Fruit fly (Drosophila melanogaster) whole organism, pupa: ENCODE data around the gene Nnk.

Experiments
- CG10348 ChIP-seq: fragments of 200-800 bp; sonication (Bioruptor generic); IDR thresholded peaks from 2 replicates; pipeline ENCODE4 v1.3.6; 2022; ENCODE audit warnings: missing biosample characterization, missing genetic modification characterization
- CG12605 ChIP-seq: fragments of 200-800 bp; sonication (Bioruptor generic); IDR thresholded peaks from 2 replicates; pipeline ENCODE4 v1.3.6; 2022; ENCODE audit warnings: missing biosample characterization, missing genetic modification characterization
- CG13204 ChIP-seq: fragments of 200-800 bp; sonication (Bioruptor generic); optimal IDR thresholded peaks from 2 replicates; lab custom pipeline; 2018; ENCODE audit warnings: missing biosample characterization, mild to moderate bottlenecking, missing genetic modification characterization, moderate library complexity
- CG14655 ChIP-seq: fragments of 200-800 bp; sonication (Bioruptor generic); optimal IDR thresholded peaks from 3 replicates; lab custom pipeline; 2017; ENCODE audit warnings: mild to moderate bottlenecking, missing biosample characterization, missing genetic modification reagents, missing genetic modification characterization
- CG15710 ChIP-seq: fragments of 200-800 bp; sonication (Bioruptor generic); optimal IDR thresholded peaks from 2 replicates; lab custom pipeline; 2018; ENCODE audit warnings: missing biosample characterization, mild to moderate bottlenecking, missing genetic modification characterization, moderate library complexity
- CG17806 ChIP-seq: fragments of 200-800 bp; sonication (Bioruptor generic); optimal IDR thresholded peaks from 2 replicates; lab custom pipeline; 2018; ENCODE audit warnings: missing biosample characterization, mild to moderate bottlenecking, missing genetic modification characterization, moderate library complexity
- CG32121 ChIP-seq: fragments of 200-800 bp; sonication (Bioruptor generic); IDR thresholded peaks from 2 replicates; pipeline ENCODE4 v1.3.6; 2022; ENCODE audit warnings: missing biosample characterization, missing genetic modification characterization
- CG34367 ChIP-seq: fragments of 200-800 bp; sonication (Bioruptor generic); optimal IDR thresholded peaks from 2 replicates; lab custom pipeline; 2018; ENCODE audit warnings: missing biosample characterization, mild to moderate bottlenecking, missing genetic modification characterization
- CG4496 ChIP-seq: fragments of 200-800 bp; sonication (Bioruptor generic); IDR thresholded peaks from 3 replicates; pipeline ENCODE4 v1.3.6; 2022; ENCODE audit warnings: missing biosample characterization, missing genetic modification characterization
- CG8159 ChIP-seq: fragments of 200-800 bp; sonication (Bioruptor generic); optimal IDR thresholded peaks from 3 replicates; lab custom pipeline; 2018; ENCODE audit warnings: missing biosample characterization, mild to moderate bottlenecking, missing genetic modification characterization, moderate library complexity
- CG8301 ChIP-seq: fragments of 200-800 bp; sonication (Bioruptor generic); optimal IDR thresholded peaks from 2 replicates; lab custom pipeline; 2018; ENCODE audit warnings: missing biosample characterization, mild to moderate bottlenecking, missing genetic modification characterization
- CG9948 ChIP-seq: fragments of 200-800 bp; sonication (Bioruptor generic); optimal IDR thresholded peaks from 2 replicates; lab custom pipeline; 2018; ENCODE audit warnings: missing biosample characterization, mild to moderate bottlenecking, missing genetic modification characterization, moderate library complexity
- D1 ChIP-seq: fragments of 200-800 bp; sonication (Bioruptor generic); optimal IDR thresholded peaks from 2 replicates; lab custom pipeline; 2018; ENCODE audit warnings: missing biosample characterization, mild to moderate bottlenecking, missing genetic modification characterization, moderate library complexity
- EcR ChIP-seq: fragments of 200-800 bp; sonication (Bioruptor generic); optimal IDR thresholded peaks from 3 replicates; lab custom pipeline; 2019; ENCODE audit warnings: missing biosample characterization, missing genetic modification characterization, mild to moderate bottlenecking, moderate library complexity, missing genetic modification reagents
- Ets98B ChIP-seq: fragments of 200-800 bp; sonication (Bioruptor generic); IDR thresholded peaks from 2 replicates; pipeline ENCODE4 v1.3.6; 2022; ENCODE audit warnings: missing biosample characterization, missing genetic modification characterization
- Pif1A ChIP-seq: fragments of 200-800 bp; sonication (Bioruptor generic); optimal IDR thresholded peaks from 3 replicates; lab custom pipeline; 2016; ENCODE audit warnings: missing biosample characterization, missing genetic modification characterization
- Pif1B ChIP-seq: fragments of 200-800 bp; sonication (Bioruptor generic); optimal IDR thresholded peaks from 3 replicates; lab custom pipeline; 2016; ENCODE audit warnings: missing biosample characterization, missing genetic modification characterization
- Snoo ChIP-seq: fragments of 200-800 bp; sonication (Bioruptor generic); optimal IDR thresholded peaks from 3 replicates; lab custom pipeline; 2017; ENCODE audit warnings: missing biosample characterization, mild to moderate bottlenecking, missing genetic modification characterization, inconsistent platforms
- fd96Ca ChIP-seq: fragments of 200-800 bp; sonication (Bioruptor generic); IDR thresholded peaks from 3 replicates; pipeline ENCODE4 v1.3.6; 2022; ENCODE audit warnings: missing biosample characterization, missing genetic modification characterization
- gl ChIP-seq: fragments of 200-800 bp; sonication (Bioruptor generic); optimal IDR thresholded peaks from 2 replicates; lab custom pipeline; 2018; ENCODE audit warnings: missing biosample characterization, mild to moderate bottlenecking, missing genetic modification characterization
- rn ChIP-seq: fragments of 200-800 bp; sonication (Bioruptor generic); IDR thresholded peaks from 2 replicates; pipeline ENCODE4 v1.3.6; 2022; ENCODE audit warnings: missing biosample characterization, missing genetic modification characterization

Nnk gene

DNA sequence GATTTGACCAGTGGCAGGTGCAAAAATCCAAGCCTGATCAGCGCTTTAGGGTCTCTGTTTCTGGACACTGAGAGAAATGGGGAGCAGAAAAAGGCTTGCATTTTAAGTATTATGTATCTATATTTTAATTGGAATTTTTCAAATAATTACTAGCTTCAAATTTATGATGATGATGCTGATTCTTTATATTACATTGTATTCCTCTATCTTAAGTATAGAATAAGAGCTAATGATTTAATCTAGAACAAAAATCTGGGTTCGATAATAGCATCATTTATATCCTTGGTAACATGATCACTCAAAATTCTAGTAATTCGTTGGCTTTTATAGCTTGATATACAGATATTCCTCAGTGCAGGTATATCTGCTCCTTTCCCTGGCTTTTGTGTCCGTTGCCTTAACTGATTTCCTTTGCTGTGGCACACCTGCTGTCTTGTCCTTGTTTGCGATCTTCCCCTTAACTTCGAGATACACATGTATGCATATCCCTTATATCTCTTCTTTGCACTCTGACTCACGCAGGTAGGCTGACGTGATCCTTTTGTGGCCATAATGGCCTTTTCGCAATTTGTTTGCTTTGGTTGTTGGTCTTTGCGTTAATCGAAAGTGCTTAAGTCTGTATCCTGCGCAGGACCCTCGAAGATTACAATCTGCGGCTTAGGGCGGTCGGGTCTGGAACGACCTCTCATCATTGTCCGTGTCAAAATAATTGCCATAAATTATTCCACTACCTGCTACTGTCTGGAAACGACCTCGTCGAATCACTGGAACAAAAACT, 20.9 kb upstream of the Nnk start:
- TF ChIP-seq CG32121 (no peak), D1 (tag; lab: Kevin White, UChicago) (no peak), CG14655 (GFP tag; lab: Kevin White, UChicago) (peak; percentile 21), rn (GFP tag; lab: Robert Waterston, UW) (no peak), CG12605 (GFP tag; lab: Robert Waterston, UW) (no peak), Pif1B (GFP tag; lab: Kevin White, UChicago) (peak; percentile 31), CG13204 (GFP tag; lab: Kevin White, UChicago) (no peak), CG8301 (no peak), CG8159 (peak; percentile 62), CG34367 (tag; lab: Kevin White, UChicago) (peak; percentile 10), EcR (no peak), Snoo (peak; percentile 52), CG17806 (peak; percentile 73), CG10348 (GFP tag; lab: Robert Waterston, UW) (no peak), fd96Ca (GFP tag; lab: Robert Waterston, UW) (no peak), Pif1A (peak; percentile 35), CG15710 (tag; lab: Kevin White, UChicago) (peak; percentile 52), Ets98B (no peak), gl (tag; lab: Kevin White, UChicago) (no peak), CG9948 (tag; lab: Kevin White, UChicago) (peak; percentile 33), CG4496 (GFP tag; lab: Robert Waterston, UW) (no peak)
- TF ChIP-seq, all 21 proteins: peak for 9

DNA sequence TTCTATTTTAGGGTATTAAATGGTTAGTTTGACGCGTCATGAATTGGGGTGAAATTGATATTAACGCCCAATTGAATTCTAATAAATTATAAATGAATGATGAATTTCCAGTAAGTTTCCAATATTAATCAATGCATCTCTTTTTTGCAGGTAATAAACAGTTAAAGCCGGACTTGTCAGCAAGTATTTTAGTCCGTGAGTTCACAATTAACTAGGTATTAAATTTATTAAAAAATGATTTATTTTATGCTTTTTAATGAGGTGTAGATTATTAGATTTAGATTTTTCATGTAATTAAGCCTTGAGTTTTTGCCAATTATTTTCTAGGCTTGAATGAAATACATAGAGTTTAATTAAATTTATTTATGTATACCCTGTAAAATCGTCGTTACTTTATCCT, 16.7 kb upstream of the Nnk start:
- no peak for TF ChIP-seq CG34367 (tag; lab: Kevin White, UChicago)
- TF ChIP-seq Snoo, result no peak
- no peak for TF ChIP-seq CG12605 (GFP tag; lab: Robert Waterston, UW)
- no peak for TF ChIP-seq D1 (tag; lab: Kevin White, UChicago)
- no peak for TF ChIP-seq Ets98B
- TF ChIP-seq CG4496 (GFP tag; lab: Robert Waterston, UW), result no peak
- no peak for TF ChIP-seq CG13204 (GFP tag; lab: Kevin White, UChicago)
- TF ChIP-seq CG9948 (tag; lab: Kevin White, UChicago), result no peak
- no peak for TF ChIP-seq fd96Ca (GFP tag; lab: Robert Waterston, UW)
- no peak for TF ChIP-seq CG10348 (GFP tag; lab: Robert Waterston, UW)
- TF ChIP-seq EcR, result no peak
- TF ChIP-seq CG8159, result no peak
- TF ChIP-seq gl (tag; lab: Kevin White, UChicago), result no peak
- TF ChIP-seq CG15710 (tag; lab: Kevin White, UChicago), result no peak
- TF ChIP-seq rn (GFP tag; lab: Robert Waterston, UW), result no peak
- TF ChIP-seq CG17806, result no peak
- TF ChIP-seq CG32121, result no peak
- TF ChIP-seq Pif1B (GFP tag; lab: Kevin White, UChicago), result no peak
- TF ChIP-seq Pif1A, result no peak

DNA sequence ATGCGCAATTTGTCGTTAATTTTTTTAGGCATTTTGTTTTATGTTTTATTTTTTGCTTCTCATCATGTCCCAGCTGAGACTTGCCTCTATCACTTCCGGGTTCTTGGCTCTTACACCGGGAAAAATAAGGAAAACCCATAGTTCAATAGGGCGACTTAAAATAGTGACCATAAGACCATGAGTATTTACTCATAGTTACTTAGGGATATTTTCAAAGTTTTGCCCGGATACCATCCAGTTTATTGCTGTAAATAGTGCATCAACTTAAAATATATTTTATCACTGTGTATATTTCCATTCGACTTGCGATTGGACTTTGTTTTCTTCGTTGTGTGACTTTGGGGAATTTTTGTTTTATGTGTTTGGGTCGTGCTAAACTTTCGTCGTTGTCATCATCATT, 13.8 kb upstream of the Nnk start:
- TF ChIP-seq CG10348 (GFP tag; lab: Robert Waterston, UW) (no peak), fd96Ca (GFP tag; lab: Robert Waterston, UW) (no peak)

DNA sequence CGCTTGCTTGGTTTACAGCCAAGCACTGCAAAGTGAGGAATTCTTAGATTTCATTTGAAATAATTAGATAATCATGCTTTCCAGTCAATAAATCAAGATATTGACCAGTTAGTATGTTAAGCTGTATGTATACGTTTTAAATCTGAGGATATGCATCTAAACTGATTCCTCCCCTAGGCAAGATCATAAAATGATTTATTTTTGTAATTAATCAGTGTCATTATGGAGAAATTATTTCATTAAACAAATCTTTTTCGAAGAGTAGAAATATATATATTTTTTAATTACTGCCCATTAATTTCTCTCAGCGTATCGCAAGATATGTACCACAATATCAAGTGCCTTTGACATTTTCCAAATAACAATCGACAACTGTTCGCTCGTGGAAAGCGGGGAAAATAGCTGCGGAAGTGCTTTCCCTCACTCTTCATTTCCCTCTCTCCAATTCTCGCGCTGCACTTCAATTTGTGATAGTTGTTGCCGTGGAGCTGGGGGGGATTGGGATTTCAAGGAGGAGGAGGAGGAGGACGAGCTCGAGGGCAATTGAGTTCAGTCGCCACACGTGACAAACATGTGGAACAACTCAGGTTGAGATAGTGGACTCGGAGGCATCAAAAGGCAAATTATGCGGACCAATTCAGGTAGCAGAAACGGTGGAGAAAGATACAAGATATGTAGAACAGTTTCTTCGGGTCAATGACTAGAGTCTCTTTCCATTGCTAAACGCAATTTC, 9.3 kb upstream of the Nnk start:
- TF ChIP-seq CG12605 (GFP tag; lab: Robert Waterston, UW), result no peak
- TF ChIP-seq rn (GFP tag; lab: Robert Waterston, UW), result no peak
- no peak for TF ChIP-seq CG15710 (tag; lab: Kevin White, UChicago)
- no peak for TF ChIP-seq gl (tag; lab: Kevin White, UChicago)
- TF ChIP-seq Ets98B, result no peak
- TF ChIP-seq Snoo, result no peak
- no peak for TF ChIP-seq CG8159
- TF ChIP-seq CG17806, result peak; percentile 30
- TF ChIP-seq D1 (tag; lab: Kevin White, UChicago), result no peak
- no peak for TF ChIP-seq CG34367 (tag; lab: Kevin White, UChicago)
- TF ChIP-seq CG8301, result peak; percentile 52
- TF ChIP-seq CG32121, result no peak
- TF ChIP-seq CG14655 (GFP tag; lab: Kevin White, UChicago), result peak; percentile 73
- no peak for TF ChIP-seq CG13204 (GFP tag; lab: Kevin White, UChicago)
- peak; percentile 37; the same call in 1 of the 3 replicates for TF ChIP-seq CG4496 (GFP tag; lab: Robert Waterston, UW)
- no peak for TF ChIP-seq Pif1B (GFP tag; lab: Kevin White, UChicago)
- TF ChIP-seq EcR, result peak; percentile 10
- TF ChIP-seq Pif1A, result no peak
- no peak for TF ChIP-seq CG10348 (GFP tag; lab: Robert Waterston, UW)

DNA sequence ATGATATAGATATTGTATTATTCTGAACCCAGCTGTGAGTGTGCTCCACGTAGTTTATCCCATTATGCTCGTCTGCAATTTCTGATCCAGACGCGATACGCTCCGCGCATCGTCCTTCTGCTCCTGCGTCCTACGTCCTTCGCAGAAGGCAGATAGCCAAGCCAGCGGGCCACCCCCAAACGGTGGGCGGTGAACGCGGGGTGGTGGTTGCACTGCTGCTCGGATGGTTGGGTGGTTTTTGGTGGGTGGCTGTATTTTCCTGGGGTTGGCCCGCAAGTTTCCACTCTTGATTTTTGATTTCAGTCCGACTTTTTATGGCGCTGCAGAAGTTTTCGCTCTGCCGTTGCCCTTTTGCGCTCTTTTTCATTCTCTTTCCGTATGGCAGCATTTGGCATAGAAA, 7.4 kb upstream of the Nnk start:
- no peak for TF ChIP-seq CG12605 (GFP tag; lab: Robert Waterston, UW)
- TF ChIP-seq CG13204 (GFP tag; lab: Kevin White, UChicago), result no peak
- no peak for TF ChIP-seq EcR
- TF ChIP-seq Snoo, result no peak
- TF ChIP-seq fd96Ca (GFP tag; lab: Robert Waterston, UW), result no peak
- no peak for TF ChIP-seq CG15710 (tag; lab: Kevin White, UChicago)
- no peak for TF ChIP-seq CG32121
- TF ChIP-seq Pif1A, result no peak
- no peak for TF ChIP-seq CG14655 (GFP tag; lab: Kevin White, UChicago)
- TF ChIP-seq CG34367 (tag; lab: Kevin White, UChicago), result no peak
- no peak for TF ChIP-seq D1 (tag; lab: Kevin White, UChicago)
- TF ChIP-seq CG8159, result no peak
- TF ChIP-seq CG10348 (GFP tag; lab: Robert Waterston, UW), result no peak
- TF ChIP-seq CG8301, result no peak
- no peak for TF ChIP-seq rn (GFP tag; lab: Robert Waterston, UW)
- no peak for TF ChIP-seq Ets98B
- no peak for TF ChIP-seq CG4496 (GFP tag; lab: Robert Waterston, UW)
- TF ChIP-seq CG17806, result no peak
